Worm (Caenorhabditis elegans): ENCODE measurements around the gene T01B7.9.

DNA sequence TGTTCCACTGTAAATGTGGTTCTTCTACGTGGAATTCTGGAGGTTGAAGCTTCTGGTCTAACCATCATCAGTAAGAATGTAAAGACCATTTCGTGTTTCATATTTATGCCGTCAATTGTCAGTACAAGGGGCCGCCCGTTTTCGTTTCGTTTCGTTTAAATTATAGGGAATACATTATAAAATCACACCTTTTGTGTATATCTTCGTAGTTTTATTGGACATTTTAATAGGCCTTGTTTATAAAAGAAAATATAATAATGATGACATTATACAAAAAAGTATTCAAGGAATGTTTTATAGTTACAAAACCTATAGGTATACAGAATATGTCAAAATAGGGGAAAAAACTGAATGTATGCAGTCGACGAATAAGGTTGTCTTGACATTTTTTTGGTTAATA, 22.9 kb downstream of the T01B7.9 start, which contains the start of gene ceh-7:
- TF ChIP-seq W03F9.2 (tag; optimal IDR thresholded peaks at IDR 0.05) (no peak), him-1 (tag; optimal IDR thresholded peaks at IDR 0.05) (no peak)

All from whole organism, L4/young adult.